Worm (Caenorhabditis elegans) whole organism, late embryonic: ENCODE data around the gene bckd-1A.

ENCODE experiments used
- C08G9.2 ChIP-seq: sonication (generic microtip); optimal IDR thresholded peaks from 2 replicates; lab custom pipeline; 2016; ENCODE audit warnings: mild to moderate bottlenecking, missing genetic modification characterization, moderate library complexity, missing compliant biosample characterization
- F13H6.1 ChIP-seq: sonication (generic microtip); optimal IDR thresholded peaks from 2 replicates; lab custom pipeline; 2016; ENCODE audit warnings: missing genetic modification characterization, missing compliant biosample characterization
- T23F11.4 ChIP-seq: fragments of 200-800 bp; sonication (Bioruptor generic); optimal IDR thresholded peaks from 2 replicates; lab custom pipeline; 2018; ENCODE audit warnings: mild to moderate bottlenecking, missing genetic modification characterization, missing compliant biosample characterization
- Y22D7AL.16 ChIP-seq: sonication (generic microtip); optimal IDR thresholded peaks from 2 replicates; lab custom pipeline; 2016; ENCODE audit warnings: missing genetic modification characterization, missing compliant biosample characterization
- ahr-1 ChIP-seq: sonication (generic microtip); optimal IDR thresholded peaks from 2 replicates; lab custom pipeline; 2016; ENCODE audit warnings: missing genetic modification characterization, missing compliant biosample characterization
- ceh-14 ChIP-seq: sonication (generic microtip); optimal IDR thresholded peaks from 2 replicates; lab custom pipeline; 2016; ENCODE audit warnings: missing genotype, missing genetic modification characterization, missing compliant biosample characterization
- ceh-2 ChIP-seq: sonication (generic microtip); optimal IDR thresholded peaks from 2 replicates; lab custom pipeline; 2016; ENCODE audit warnings: missing genotype, missing genetic modification characterization, missing compliant biosample characterization
- ceh-24 ChIP-seq: sonication (generic microtip); optimal IDR thresholded peaks from 2 replicates; lab custom pipeline; 2016; ENCODE audit warnings: mild to moderate bottlenecking, missing genetic modification characterization, missing compliant biosample characterization
- ceh-31 ChIP-seq: sonication (generic microtip); optimal IDR thresholded peaks from 2 replicates; lab custom pipeline; 2016; ENCODE audit warnings: missing genetic modification characterization, missing compliant biosample characterization
- ceh-34 ChIP-seq: sonication (generic microtip); optimal IDR thresholded peaks from 2 replicates; lab custom pipeline; 2016; ENCODE audit warnings: mild to moderate bottlenecking, missing genetic modification characterization, missing compliant biosample characterization
- ceh-45 ChIP-seq: fragments of 200-800 bp; sonication (Bioruptor generic); IDR thresholded peaks from 2 replicates; pipeline ENCODE4 v1.3.6; 2022; ENCODE audit warnings: missing genetic modification reagents, missing genetic modification characterization, missing compliant biosample characterization
- ceh-48 ChIP-seq: sonication (generic microtip); optimal IDR thresholded peaks from 2 replicates; lab custom pipeline; 2016; ENCODE audit warnings: missing genetic modification characterization, inconsistent platforms, missing compliant biosample characterization
- dmd-4 ChIP-seq: sonication (generic microtip); optimal IDR thresholded peaks from 2 replicates; lab custom pipeline; 2016; ENCODE audit warnings: borderline replicate concordance, missing genetic modification characterization, missing compliant biosample characterization
- dve-1 ChIP-seq: sonication (generic microtip); optimal IDR thresholded peaks from 2 replicates; lab custom pipeline; 2017; ENCODE audit warnings: antibody characterized with exemption, mild to moderate bottlenecking, missing genetic modification characterization, missing compliant biosample characterization
- elt-2 ChIP-seq: sonication (generic microtip); optimal IDR thresholded peaks from 2 replicates; lab custom pipeline; 2016; ENCODE audit warnings: missing genetic modification reagents, missing genetic modification characterization, missing compliant biosample characterization
- elt-4 ChIP-seq: sonication (generic microtip); optimal IDR thresholded peaks from 2 replicates; lab custom pipeline; 2016; ENCODE audit warnings: missing genetic modification characterization, missing compliant biosample characterization
- hlh-30 ChIP-seq: sonication (generic microtip); optimal IDR thresholded peaks from 2 replicates; lab custom pipeline; 2017; ENCODE audit warnings: antibody characterized with exemption, missing genetic modification characterization, missing compliant biosample characterization; ENCODE audit not compliant: insufficient read depth
- hlh-8 ChIP-seq: sonication (generic microtip); optimal IDR thresholded peaks from 2 replicates; lab custom pipeline; 2016; ENCODE audit warnings: missing genotype, missing genetic modification characterization, missing compliant biosample characterization
- nfya-1 ChIP-seq: sonication (generic microtip); optimal IDR thresholded peaks from 2 replicates; lab custom pipeline; 2017; ENCODE audit warnings: missing genetic modification characterization, mild to moderate bottlenecking, missing compliant biosample characterization, antibody characterized with exemption, moderate library complexity
- npax-4 ChIP-seq: sonication (generic microtip); optimal IDR thresholded peaks from 2 replicates; lab custom pipeline; 2016; ENCODE audit warnings: missing genetic modification characterization, missing compliant biosample characterization
- odd-2 ChIP-seq: sonication (generic microtip); optimal IDR thresholded peaks from 2 replicates; lab custom pipeline; 2017; ENCODE audit warnings: antibody characterized with exemption, mild to moderate bottlenecking, missing genetic modification characterization, missing compliant biosample characterization
- pag-3 ChIP-seq: sonication (generic microtip); optimal IDR thresholded peaks from 2 replicates; lab custom pipeline; 2016; ENCODE audit warnings: missing compliant biosample characterization, missing genetic modification characterization, borderline replicate concordance
- pax-1 ChIP-seq: fragments of 150-350 bp; optimal IDR thresholded peaks from 2 replicates; lab custom pipeline; 2014; ENCODE audit warnings: missing biosample characterization, missing genetic modification characterization
- pha-2 ChIP-seq: sonication (generic microtip); optimal IDR thresholded peaks from 2 replicates; lab custom pipeline; 2017; ENCODE audit warnings: mild to moderate bottlenecking, missing genetic modification characterization, missing compliant biosample characterization
- pqm-1 ChIP-seq: sonication (generic microtip); optimal IDR thresholded peaks from 2 replicates; lab custom pipeline; 2016; ENCODE audit warnings: missing genetic modification characterization, missing compliant biosample characterization
- sdc-2 ChIP-seq: sonication (generic microtip); optimal IDR thresholded peaks from 2 replicates; lab custom pipeline; 2016; ENCODE audit warnings: missing genotype, missing genetic modification characterization, missing compliant biosample characterization
- sox-4 ChIP-seq: sonication (generic microtip); optimal IDR thresholded peaks from 2 replicates; lab custom pipeline; 2017; ENCODE audit warnings: mild to moderate bottlenecking, missing genetic modification characterization, inconsistent platforms, missing compliant biosample characterization
- tbx-2 ChIP-seq: sonication (generic microtip); optimal IDR thresholded peaks from 2 replicates; lab custom pipeline; 2016; ENCODE audit warnings: missing genetic modification characterization, missing compliant biosample characterization
- unc-3 ChIP-seq, 2 experiments: fragments of 200-800 bp in 1 of 2; sonication (Bioruptor generic) in 1 of 2; sonication (generic microtip) in 1 of 2; conservative IDR thresholded peaks in 1 of 2; optimal IDR thresholded peaks in 1 of 2; 2 replicates each; pipeline versions ENCODE4 v1.3.6 to Lab custom; 2016 to 2022; ENCODE audit warnings: missing compliant biosample characterization in 2 of 2, missing genetic modification characterization in 2 of 2, missing genetic modification reagents in 1 of 2
- unc-42 ChIP-seq: sonication (generic microtip); optimal IDR thresholded peaks from 2 replicates; lab custom pipeline; 2016; ENCODE audit warnings: missing genotype, missing genetic modification characterization, missing compliant biosample characterization
- unc-55 ChIP-seq: sonication (generic microtip); optimal IDR thresholded peaks from 2 replicates; lab custom pipeline; 2017; ENCODE audit warnings: missing biosample characterization, missing genetic modification reagents, missing genetic modification characterization
- zip-5 ChIP-seq: sonication (generic microtip); optimal IDR thresholded peaks from 2 replicates; lab custom pipeline; 2016; ENCODE audit warnings: missing genetic modification characterization, missing compliant biosample characterization

Gene bckd-1A

DNA sequence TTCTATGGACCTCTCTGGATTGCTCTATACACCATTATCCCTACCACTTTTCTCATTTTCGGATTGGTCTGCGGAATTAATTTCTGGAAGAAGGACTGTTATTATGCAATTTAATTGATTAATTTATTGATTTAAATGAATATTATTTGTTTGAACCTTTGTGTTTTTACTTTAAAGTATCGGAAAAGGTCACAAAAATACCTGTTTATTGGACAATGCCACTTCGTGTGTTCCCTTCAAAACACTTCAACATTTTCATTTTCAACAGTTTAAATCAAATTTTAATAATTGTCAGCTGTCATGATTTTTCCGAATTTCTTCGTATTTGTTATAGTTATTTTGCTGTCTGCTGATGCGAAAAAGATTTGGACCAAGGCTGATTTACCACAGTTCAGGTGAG lies 18.7 kb upstream of the bckd-1A start, which contains the start of gene ZK1010.12:
Gene ZK1010.12 (plus strand): TSS at position 301 of the 400 bp plus-strand sequence.
- TF ChIP-seq pha-2 (tag; lab: Kevin White, UChicago) (no peak), nfya-1 (tag; lab: Kevin White, UChicago) (no peak), odd-2 (tag; lab: Kevin White, UChicago) (no peak), T23F11.4 (GFP tag; lab: Kevin White, UChicago) (no peak), ceh-34 (tag; lab: Kevin White, UChicago) (no peak), hlh-8 (no peak), unc-3 (GFP tag; conservative IDR thresholded peaks at IDR 0.05; lab: Robert Waterston, UW) (no peak), unc-3 (tag; optimal IDR thresholded peaks at IDR 0.05; lab: Kevin White, UChicago) (no peak), ceh-24 (tag; lab: Kevin White, UChicago) (no peak), sdc-2 (tag; lab: Kevin White, UChicago) (no peak), ceh-2 (tag; lab: Kevin White, UChicago) (no peak)

- TF ChIP-seq unc-55 (GFP tag; lab: Kevin White, UChicago), result no peak
Measured at ce11 chrIII:12987418-12987817, 15.1 kb upstream of the bckd-1A start, which contains the start of gene ZK1010.5. Gene ZK1010.5, minus strand, starts transcription at chrIII:12987518.

ce11 chrIII:12980770-12981169 lies 8.5 kb upstream of the bckd-1A start, which contains the start of gene ZK1010.4:
Gene ZK1010.4, plus strand, starts transcription at chrIII:12981070.
- TF ChIP-seq zip-5 (tag; lab: Kevin White, UChicago) (no peak), T23F11.4 (GFP tag; lab: Kevin White, UChicago) (no peak), hlh-30 (tag; lab: Kevin White, UChicago) (no peak), npax-4 (tag; lab: Kevin White, UChicago) (no peak), ahr-1 (tag; lab: Kevin White, UChicago) (no peak), elt-4 (tag; lab: Kevin White, UChicago) (no peak), ceh-45 (no peak), ceh-14 (no peak), tbx-2 (tag; lab: Kevin White, UChicago) (no peak), pag-3 (tag; lab: Kevin White, UChicago) (no peak), unc-42 (no peak), pax-1 (no peak), pqm-1 (tag; lab: Kevin White, UChicago) (no peak), F13H6.1 (no peak), dve-1 (tag; lab: Kevin White, UChicago) (no peak)

DNA sequence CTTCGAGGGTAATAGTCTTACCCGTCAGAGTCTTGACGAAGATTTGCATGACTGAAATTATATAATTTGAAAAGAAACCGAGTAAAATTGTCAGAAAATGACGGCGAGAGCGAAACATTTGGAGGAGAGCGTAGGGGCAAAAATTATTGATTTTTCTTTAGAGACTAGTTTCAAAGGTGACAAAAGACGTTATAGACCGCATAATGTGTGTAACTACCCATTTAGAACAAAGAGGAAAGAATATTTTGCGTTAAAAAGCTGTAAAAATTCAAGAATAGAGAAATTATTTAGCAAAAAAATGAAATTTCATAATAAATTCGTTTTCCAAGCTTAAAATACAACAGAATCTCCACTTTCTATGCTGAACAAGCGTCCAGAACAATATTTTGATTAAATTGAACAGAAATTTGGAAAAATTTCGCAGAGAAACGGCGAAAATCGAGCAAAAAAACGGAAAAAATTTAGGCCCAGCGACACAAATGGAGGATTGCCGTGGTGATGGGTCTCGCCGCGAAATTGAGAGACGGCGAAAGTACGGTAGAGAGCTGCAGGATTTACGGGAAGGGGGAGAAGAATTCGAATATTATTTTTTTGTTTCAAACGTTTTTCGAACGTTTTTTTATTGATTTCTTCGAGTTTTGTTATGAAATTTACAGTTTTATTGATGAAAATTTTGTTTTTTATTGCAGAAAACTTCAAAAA lies 6.3 kb upstream of the bckd-1A start, which contains the start of the genes ubq-2 and frg-1:
Gene ubq-2 (minus strand): TSS at position 51 of the 702 bp plus-strand sequence.
Gene frg-1 (plus strand): TSS at position 690 of the 702 bp plus-strand sequence.
- TF ChIP-seq dmd-4 (no peak), hlh-30 (tag; lab: Kevin White, UChicago) (no peak), elt-2 (tag; lab: Kevin White, UChicago) (peak; percentile 17), ceh-34 (tag; lab: Kevin White, UChicago) (peak; percentile 0), ceh-48 (tag; lab: Kevin White, UChicago) (peak; percentile 56), sox-4 (no peak), ceh-45 (no peak), tbx-2 (tag; lab: Kevin White, UChicago) (peak; percentile 6), dve-1 (tag; lab: Kevin White, UChicago) (peak; percentile 2), nfya-1 (tag; lab: Kevin White, UChicago) (peak; percentile 92), ceh-31 (peak; percentile 29), C08G9.2 (tag; lab: Kevin White, UChicago) (no peak), Y22D7AL.16 (tag; lab: Kevin White, UChicago) (no peak)
